Fruit fly (Drosophila melanogaster): ENCODE measurements around the gene CG4080.

CG4080 gene

dm6 chr3L:9370907-9371365 lies 28.1 kb downstream of the CG4080 start, which contains the start of gene Fdx1 (continued):
- peak; percentile 37; the same call in 1 of the 2 replicates for TF ChIP-seq ranshi (GFP tag; IDR thresholded peaks at IDR 0.05)
- no peak for TF ChIP-seq CG2889 (GFP tag; IDR thresholded peaks at IDR 0.05)
- TF ChIP-seq stwl (tag; optimal IDR thresholded peaks at IDR 0.05), result no peak
- TF ChIP-seq CG17359 (tag; optimal IDR thresholded peaks at IDR 0.05), result no peak
- TF ChIP-seq CG11695 (GFP tag; IDR thresholded peaks at IDR 0.05), result 0 out of 3 replicates have a peak, but pooled peaks have one; percentile 22
- TF ChIP-seq gcm (GFP tag; optimal IDR thresholded peaks at IDR 0.05), result peak; percentile 22
- TF ChIP-seq wor (GFP tag; IDR thresholded peaks at IDR 0.05), result no peak
- no peak for TF ChIP-seq CG1602 (GFP tag; optimal IDR thresholded peaks at IDR 0.05)
- TF ChIP-seq CG4424 (GFP tag; optimal IDR thresholded peaks at IDR 0.05), result peak; percentile 19
- no peak for TF ChIP-seq prd (optimal IDR thresholded peaks at IDR 0.05)
- TF ChIP-seq prd (GFP tag; IDR thresholded peaks at IDR 0.05), result 0 out of 3 replicates have a peak, but pooled peaks have one; percentile 33
- TF ChIP-seq CG15479 (GFP tag; optimal IDR thresholded peaks at IDR 0.05), result no peak
- TF ChIP-seq B-H1 (GFP tag; IDR thresholded peaks at IDR 0.05), result no peak
- TF ChIP-seq ap (GFP tag; IDR thresholded peaks at IDR 0.05), result no peak; the same call in 1 of the 2 replicates
- TF ChIP-seq HHEX (GFP tag; optimal IDR thresholded peaks at IDR 0.05), result no peak
- no peak for TF ChIP-seq Elba2 (GFP tag; optimal IDR thresholded peaks at IDR 0.05)
- no peak for TF ChIP-seq her (GFP tag; optimal IDR thresholded peaks at IDR 0.05)
- TF ChIP-seq ac (GFP tag; optimal IDR thresholded peaks at IDR 0.05), result no peak
- TF ChIP-seq Pdp1 (GFP tag; optimal IDR thresholded peaks at IDR 0.05), result peak in 1 of 2 experiments; percentile 59
- TF ChIP-seq sisA (GFP tag; IDR thresholded peaks at IDR 0.05), result no peak
- TF ChIP-seq Meics (GFP tag; optimal IDR thresholded peaks at IDR 0.05), result peak; percentile 42
- no peak for TF ChIP-seq HLHmδ (GFP tag; optimal IDR thresholded peaks at IDR 0.05)
- no peak for TF ChIP-seq repo (GFP tag; optimal IDR thresholded peaks at IDR 0.05)
- no peak for TF ChIP-seq slp2 (GFP tag; optimal IDR thresholded peaks at IDR 0.05)
- TF ChIP-seq CG2129 (GFP tag; IDR thresholded peaks at IDR 0.05; ENCODE audit: partially characterized antibody), result no peak
- TF ChIP-seq YL-1 (GFP tag; optimal IDR thresholded peaks at IDR 0.05), result peak; percentile 1
- no peak for TF ChIP-seq tna (GFP tag; IDR thresholded peaks at IDR 0.05; ENCODE audit: partially characterized antibody)
- no peak for TF ChIP-seq p53 (GFP tag; optimal IDR thresholded peaks at IDR 0.05)
- TF ChIP-seq sens-2 (GFP tag; IDR thresholded peaks at IDR 0.05), result no peak
- TF ChIP-seq chif (GFP tag; optimal IDR thresholded peaks at IDR 0.05), result no peak
- no peak for TF ChIP-seq zf30C (GFP tag; optimal IDR thresholded peaks at IDR 0.05)
- no peak for TF ChIP-seq Asciz (GFP tag; optimal IDR thresholded peaks at IDR 0.05)
- no peak for TF ChIP-seq CG11398 (GFP tag; optimal IDR thresholded peaks at IDR 0.05)
- no peak for TF ChIP-seq Rx (GFP tag; IDR thresholded peaks at IDR 0.05)
- no peak for TF ChIP-seq CG17912 (GFP tag; optimal IDR thresholded peaks at IDR 0.05)
- no peak for TF ChIP-seq Neu2 (GFP tag; optimal IDR thresholded peaks at IDR 0.05; ENCODE audit: borderline replicate concordance)
- TF ChIP-seq sd (tag; optimal IDR thresholded peaks at IDR 0.05), result no peak
- TF ChIP-seq emc (GFP tag; optimal IDR thresholded peaks at IDR 0.05), result no peak
- TF ChIP-seq GATAe (GFP tag; conservative IDR thresholded peaks at IDR 0.05), result no peak
- no peak for TF ChIP-seq schlank (tag; optimal IDR thresholded peaks at IDR 0.05)
- no peak for TF ChIP-seq hb (GFP tag; IDR thresholded peaks at IDR 0.05; ENCODE audit: partially characterized antibody)
- TF ChIP-seq crol (GFP tag; IDR thresholded peaks at IDR 0.05), result no peak
- peak; percentile 7 for TF ChIP-seq CG12299 (tag; optimal IDR thresholded peaks at IDR 0.05)
- TF ChIP-seq Chrac-16 (GFP tag; optimal IDR thresholded peaks at IDR 0.05), result peak; percentile 23
- TF ChIP-seq CG1603 (tag; optimal IDR thresholded peaks at IDR 0.05), result no peak
- no peak for TF ChIP-seq Mes4 (GFP tag; optimal IDR thresholded peaks at IDR 0.05)
- no peak for TF ChIP-seq ash1 (GFP tag; optimal IDR thresholded peaks at IDR 0.05)
- TF ChIP-seq CTCF (GFP tag; optimal IDR thresholded peaks at IDR 0.05), result no peak
- no peak for TF ChIP-seq tio (GFP tag; optimal IDR thresholded peaks at IDR 0.05)
- peak; percentile 68 for TF ChIP-seq Aef1 (GFP tag; IDR thresholded peaks at IDR 0.05)
- peak in 1 of 2 experiments; percentile 50 for TF ChIP-seq bsh (GFP tag; optimal IDR thresholded peaks at IDR 0.05)
- TF ChIP-seq CG17328 (GFP tag; IDR thresholded peaks at IDR 0.05), result peak; percentile 68

Data from whole organism, embryonic.